Worm (Caenorhabditis elegans) whole organism, young adult: ENCODE results near the gene Y62E10A.13.

Experiments
- B0019.2 ChIP-seq: fragments of 200-800 bp; sonication (Bioruptor generic); conservative IDR thresholded peaks from 2 replicates; pipeline ENCODE4 v1.3.6; 2022; ENCODE audit warnings: missing genetic modification reagents, missing genetic modification characterization, missing compliant biosample characterization
- C17E4.6 ChIP-seq: fragments of 200-800 bp; sonication (Bioruptor generic); IDR thresholded peaks from 2 replicates; pipeline ENCODE4 v1.3.6; 2022; ENCODE audit warnings: missing genetic modification reagents, missing genetic modification characterization, missing compliant biosample characterization
- D2030.7 ChIP-seq: fragments of 200-800 bp; sonication (Bioruptor generic); IDR thresholded peaks from 2 replicates; pipeline ENCODE4 v1.3.6; 2022; ENCODE audit warnings: missing genetic modification reagents, missing genetic modification characterization, missing compliant biosample characterization
- F33H1.4 ChIP-seq: fragments of 200-800 bp; sonication (Bioruptor generic); IDR thresholded peaks from 2 replicates; pipeline ENCODE4 v1.3.6; 2022; ENCODE audit warnings: missing genetic modification reagents, missing genetic modification characterization, missing compliant biosample characterization
- F37B4.10 ChIP-seq: fragments of 200-800 bp; sonication (Bioruptor generic); IDR thresholded peaks from 2 replicates; pipeline ENCODE4 v1.3.6; 2022; ENCODE audit warnings: missing genetic modification characterization, missing compliant biosample characterization
- F39B2.1 ChIP-seq: fragments of 200-800 bp; sonication (Bioruptor generic); IDR thresholded peaks from 2 replicates; pipeline ENCODE4 v1.3.6; 2022; ENCODE audit warnings: missing genetic modification reagents, missing genetic modification characterization, missing compliant biosample characterization
- F57A8.1 ChIP-seq: fragments of 200-800 bp; sonication (Bioruptor generic); optimal IDR thresholded peaks from 2 replicates; lab custom pipeline; 2018; ENCODE audit warnings: mild to moderate bottlenecking, missing genetic modification characterization, moderate library complexity, missing compliant biosample characterization
- K12H6.12 ChIP-seq: fragments of 200-800 bp; sonication (Bioruptor generic); optimal IDR thresholded peaks from 2 replicates; lab custom pipeline; 2018; ENCODE audit warnings: mild to moderate bottlenecking, missing genetic modification characterization, missing compliant biosample characterization
- T26A5.8 ChIP-seq: sonication (generic microtip); optimal IDR thresholded peaks from 2 replicates; lab custom pipeline; 2016; ENCODE audit warnings: missing genetic modification characterization, missing compliant biosample characterization
- Y53F4B.3 ChIP-seq: fragments of 200-800 bp; sonication (Bioruptor generic); IDR thresholded peaks from 2 replicates; pipeline ENCODE4 v1.3.6; 2022; ENCODE audit warnings: missing genetic modification reagents, missing genetic modification characterization, missing compliant biosample characterization
- Y53G8AR.9 ChIP-seq: fragments of 200-800 bp; sonication (Bioruptor generic); conservative IDR thresholded peaks from 2 replicates; pipeline ENCODE4 v1.3.6; 2022; ENCODE audit warnings: missing genetic modification reagents, missing genetic modification characterization, missing compliant biosample characterization
- Y56A3A.18 ChIP-seq: fragments of 200-800 bp; sonication (Bioruptor generic); IDR thresholded peaks from 2 replicates; pipeline ENCODE4 v1.3.6; 2022; ENCODE audit warnings: missing genetic modification reagents, missing genetic modification characterization, missing compliant biosample characterization
- ama-1 ChIP-seq, 3 experiments: fragments of 150-350 bp in 1 of 3; sonication (generic microtip) in 2 of 3; optimal IDR thresholded peaks; 2 replicates each; lab custom pipeline; 2014 to 2018; ENCODE audit warnings: missing biosample characterization in 2 of 3, missing genetic modification characterization in 2 of 3, missing genetic modification reagents in 2 of 3
- aptf-2 ChIP-seq: fragments of 200-800 bp; sonication (Bioruptor generic); conservative IDR thresholded peaks from 2 replicates; pipeline ENCODE4 v1.3.6; 2022; ENCODE audit warnings: missing genetic modification reagents, missing genetic modification characterization, missing compliant biosample characterization
- atf-7 ChIP-seq: sonication (generic microtip); optimal IDR thresholded peaks from 2 replicates; lab custom pipeline; 2017; ENCODE audit warnings: mild to moderate bottlenecking, missing genetic modification characterization, missing compliant biosample characterization
- athp-1 ChIP-seq: sonication (generic microtip); optimal IDR thresholded peaks from 2 replicates; lab custom pipeline; 2017; ENCODE audit warnings: mild to moderate bottlenecking, missing genetic modification characterization, missing compliant biosample characterization
- attf-5 ChIP-seq: fragments of 200-800 bp; sonication (Bioruptor generic); optimal IDR thresholded peaks from 2 replicates; lab custom pipeline; 2018; ENCODE audit warnings: mild to moderate bottlenecking, missing genetic modification characterization, missing compliant biosample characterization
- attf-6 ChIP-seq: fragments of 200-800 bp; sonication (Bioruptor generic); IDR thresholded peaks from 2 replicates; pipeline ENCODE4 v1.3.6; 2022; ENCODE audit warnings: missing genetic modification reagents, missing genetic modification characterization, missing compliant biosample characterization
- ccch-3 ChIP-seq: fragments of 200-800 bp; sonication (Bioruptor generic); optimal IDR thresholded peaks from 2 replicates; lab custom pipeline; 2018; ENCODE audit warnings: mild to moderate bottlenecking, missing genetic modification characterization, missing compliant biosample characterization
- cebp-2 ChIP-seq: fragments of 200-800 bp; sonication (Bioruptor generic); IDR thresholded peaks from 2 replicates; pipeline ENCODE4 v1.3.6; 2022; ENCODE audit warnings: missing genetic modification characterization, missing compliant biosample characterization
- ceh-100 ChIP-seq: fragments of 200-800 bp; sonication (Bioruptor generic); IDR thresholded peaks from 2 replicates; pipeline ENCODE4 v1.3.6; 2022; ENCODE audit warnings: missing genetic modification reagents, missing genetic modification characterization, missing compliant biosample characterization
- dox-1 ChIP-seq: fragments of 200-800 bp; sonication (Bioruptor generic); IDR thresholded peaks from 2 replicates; pipeline ENCODE4 v1.3.6; 2022; ENCODE audit warnings: missing genetic modification reagents, missing genetic modification characterization, missing compliant biosample characterization
- dpff-1 ChIP-seq: sonication (generic microtip); optimal IDR thresholded peaks from 2 replicates; lab custom pipeline; 2017; ENCODE audit warnings: mild to moderate bottlenecking, missing genetic modification characterization, missing compliant biosample characterization
- egl-18 ChIP-seq: fragments of 200-800 bp; sonication (Bioruptor generic); IDR thresholded peaks from 2 replicates; pipeline ENCODE4 v1.3.6; 2022; ENCODE audit warnings: missing genetic modification reagents, missing genetic modification characterization, missing compliant biosample characterization
- egrh-3 ChIP-seq: fragments of 200-800 bp; sonication (Bioruptor generic); IDR thresholded peaks from 2 replicates; pipeline ENCODE4 v1.3.6; 2022; ENCODE audit warnings: missing genetic modification reagents, missing genetic modification characterization, missing compliant biosample characterization
- ets-4 ChIP-seq: fragments of 200-800 bp; sonication (Bioruptor generic); optimal IDR thresholded peaks from 2 replicates; lab custom pipeline; 2018; ENCODE audit warnings: mild to moderate bottlenecking, missing genetic modification characterization, missing compliant biosample characterization
- fkh-3 ChIP-seq: sonication (generic microtip); optimal IDR thresholded peaks from 2 replicates; lab custom pipeline; 2016; ENCODE audit warnings: mild to moderate bottlenecking, missing genetic modification characterization, missing compliant biosample characterization
- him-1 ChIP-seq: sonication (generic microtip); optimal IDR thresholded peaks from 2 replicates; lab custom pipeline; 2016; ENCODE audit warnings: missing genotype, missing genetic modification reagents, missing genetic modification characterization, missing compliant biosample characterization
- hmg-1.2 ChIP-seq: fragments of 200-800 bp; sonication (Bioruptor generic); IDR thresholded peaks from 2 replicates; pipeline ENCODE4 v1.3.6; 2022; ENCODE audit warnings: missing genetic modification reagents, missing genetic modification characterization, missing compliant biosample characterization
- hsf-1 ChIP-seq: fragments of 200-800 bp; sonication (Bioruptor generic); IDR thresholded peaks from 2 replicates; pipeline ENCODE4 v1.3.6; 2022; ENCODE audit warnings: missing genetic modification reagents, missing genetic modification characterization, missing compliant biosample characterization
- lag-1 ChIP-seq: fragments of 200-800 bp; sonication (Bioruptor generic); IDR thresholded peaks from 2 replicates; pipeline ENCODE4 v1.3.6; 2022; ENCODE audit warnings: missing genetic modification reagents, missing genetic modification characterization, missing compliant biosample characterization
- let-526 ChIP-seq: fragments of 200-800 bp; sonication (Bioruptor generic); IDR thresholded peaks from 2 replicates; pipeline ENCODE4 v1.3.6; 2022; ENCODE audit warnings: missing genetic modification reagents, missing genetic modification characterization, missing compliant biosample characterization
- lin-35 ChIP-seq, 3 experiments: fragments of 150-350 bp in 2 of 3; sonication (generic microtip) in 1 of 3; optimal IDR thresholded peaks; 2 replicates each; lab custom pipeline; 2014 to 2018; ENCODE audit warnings: missing biosample characterization in 3 of 3, missing genetic modification characterization in 3 of 3, missing genetic modification reagents in 3 of 3
- lsy-27 ChIP-seq: sonication (generic microtip); optimal IDR thresholded peaks from 2 replicates; lab custom pipeline; 2017; ENCODE audit warnings: missing genetic modification characterization, mild to moderate bottlenecking, missing compliant biosample characterization, antibody characterized with exemption, missing genotype, borderline replicate concordance; ENCODE audit not compliant: insufficient read depth
- madf-8 ChIP-seq: fragments of 200-800 bp; sonication (Bioruptor generic); conservative IDR thresholded peaks from 2 replicates; pipeline ENCODE4 v1.3.6; 2022; ENCODE audit warnings: missing genetic modification reagents, missing genetic modification characterization, missing compliant biosample characterization
- mcd-1 ChIP-seq: fragments of 200-800 bp; sonication (Bioruptor generic); IDR thresholded peaks from 2 replicates; pipeline ENCODE4 v1.3.6; 2022; ENCODE audit warnings: missing genetic modification reagents, missing genetic modification characterization, missing compliant biosample characterization
- mel-28 ChIP-seq: sonication (generic microtip); optimal IDR thresholded peaks from 2 replicates; lab custom pipeline; 2016; ENCODE audit warnings: borderline replicate concordance, mild to moderate bottlenecking, missing genetic modification characterization, missing compliant biosample characterization
- mxl-1 ChIP-seq: sonication (generic microtip); optimal IDR thresholded peaks from 2 replicates; lab custom pipeline; 2016; ENCODE audit warnings: missing genetic modification characterization, missing compliant biosample characterization
- nfya-2 ChIP-seq: fragments of 200-800 bp; sonication (Bioruptor generic); IDR thresholded peaks from 2 replicates; pipeline ENCODE4 v1.3.6; 2022; ENCODE audit warnings: missing genetic modification reagents, missing genetic modification characterization, missing compliant biosample characterization
- nhr-90 ChIP-seq: sonication (generic microtip); optimal IDR thresholded peaks from 2 replicates; lab custom pipeline; 2016; ENCODE audit warnings: missing genotype, mild to moderate bottlenecking, missing genetic modification characterization, missing compliant biosample characterization
- rec-8 ChIP-seq, 2 experiments: sonication (generic microtip); optimal IDR thresholded peaks; 2 replicates each; lab custom pipeline; 2016; ENCODE audit warnings: mild to moderate bottlenecking in 2 of 2, missing genetic modification characterization in 2 of 2, missing genetic modification reagents in 2 of 2, missing genotype in 2 of 2, missing biosample characterization in 1 of 2, missing compliant biosample characterization in 1 of 2, moderate library complexity in 1 of 2
- sdz-38 ChIP-seq: sonication (generic microtip); optimal IDR thresholded peaks from 2 replicates; lab custom pipeline; 2016; ENCODE audit warnings: missing genotype, missing genetic modification characterization, missing compliant biosample characterization
- sea-2 ChIP-seq: fragments of 200-800 bp; sonication (Bioruptor generic); IDR thresholded peaks from 2 replicates; pipeline ENCODE4 v1.3.6; 2022; ENCODE audit warnings: missing genetic modification characterization, missing compliant biosample characterization
- tbx-9 ChIP-seq: sonication (generic microtip); optimal IDR thresholded peaks from 2 replicates; lab custom pipeline; 2016; ENCODE audit warnings: borderline replicate concordance, missing genetic modification characterization, inconsistent platforms, missing compliant biosample characterization
- ztf-18 ChIP-seq: sonication (generic microtip); optimal IDR thresholded peaks from 2 replicates; lab custom pipeline; 2016; ENCODE audit warnings: missing genotype, mild to moderate bottlenecking, missing genetic modification characterization, missing compliant biosample characterization
- ztf-22 ChIP-seq: fragments of 200-800 bp; sonication (Bioruptor generic); optimal IDR thresholded peaks from 2 replicates; lab custom pipeline; 2018; ENCODE audit warnings: mild to moderate bottlenecking, missing genetic modification characterization, moderate library complexity, missing compliant biosample characterization
- ztf-25 ChIP-seq: fragments of 200-800 bp; sonication (Bioruptor generic); IDR thresholded peaks from 2 replicates; pipeline ENCODE4 v1.3.6; 2022; ENCODE audit warnings: missing genetic modification reagents, missing genetic modification characterization, missing compliant biosample characterization

The Y62E10A.13 gene

ce11 chrIV:13369120-13369842, 29.6 kb downstream of the Y62E10A.13 start, which contains the start of gene agt-1 (continued):
- no peak for TF ChIP-seq let-526 (GFP tag; lab: Robert Waterston, UW)
- TF ChIP-seq hsf-1 (GFP tag; lab: Robert Waterston, UW) = peak; percentile 56
- TF ChIP-seq F57A8.1 = no peak
- peak; percentile 29 for TF ChIP-seq athp-1 (tag; lab: Kevin White, UChicago)
- peak; percentile 41 for TF ChIP-seq T26A5.8
- no peak for TF ChIP-seq tbx-9 (tag; lab: Kevin White, UChicago)
- no peak for TF ChIP-seq C17E4.6 (GFP tag; lab: Robert Waterston, UW)
- no peak for TF ChIP-seq ztf-22 (GFP tag; lab: Kevin White, UChicago)
- no peak for TF ChIP-seq nhr-90 (tag; lab: Kevin White, UChicago)
- no peak for TF ChIP-seq egl-18
- TF ChIP-seq ztf-18 (tag; lab: Kevin White, UChicago) = no peak
- no peak for TF ChIP-seq F39B2.1 (GFP tag; lab: Robert Waterston, UW)
- TF ChIP-seq attf-6 (GFP tag; lab: Robert Waterston, UW) = peak; percentile 89
- TF ChIP-seq Y56A3A.18 = peak; percentile 69
- no peak for TF ChIP-seq D2030.7 (GFP tag; lab: Robert Waterston, UW)
- 0 out of 2 replicates have a peak, but pooled peaks have one; percentile 74 for TF ChIP-seq Y53G8AR.9 (GFP tag; lab: Robert Waterston, UW)
- no peak for TF ChIP-seq ama-1 (optimal IDR thresholded peaks at IDR 0.05; lab: Kevin White, UChicago)
- peak in 1 of 2 experiments; percentile 60 for TF ChIP-seq ama-1 (GFP tag; optimal IDR thresholded peaks at IDR 0.05; lab: Kevin White, UChicago)
- TF ChIP-seq F33H1.4 (GFP tag; lab: Robert Waterston, UW) = peak; percentile 47
- TF ChIP-seq hmg-1.2 (GFP tag; lab: Robert Waterston, UW) = no peak
- TF ChIP-seq ztf-25 = no peak
- no peak for TF ChIP-seq F37B4.10 (GFP tag; lab: Robert Waterston, UW)
- TF ChIP-seq mxl-1 (tag; lab: Kevin White, UChicago) = no peak
- no peak for TF ChIP-seq nfya-2 (GFP tag; lab: Robert Waterston, UW)
- no peak for TF ChIP-seq aptf-2 (GFP tag; lab: Robert Waterston, UW)
- TF ChIP-seq sea-2 (GFP tag; lab: Robert Waterston, UW) = no peak
- no peak for TF ChIP-seq ceh-100 (GFP tag; lab: Robert Waterston, UW)
- TF ChIP-seq ets-4 (GFP tag; lab: Kevin White, UChicago) = no peak
- no peak for TF ChIP-seq lsy-27
- TF ChIP-seq mcd-1 (GFP tag; lab: Robert Waterston, UW) = peak; percentile 53; the same call in 1 of the 2 replicates
- TF ChIP-seq rec-8 (tag; optimal IDR thresholded peaks at IDR 0.05; lab: Kevin White, UChicago) = no peak
- TF ChIP-seq sdz-38 (tag; lab: Kevin White, UChicago) = no peak
- TF ChIP-seq lag-1 (GFP tag; lab: Robert Waterston, UW) = no peak
- peak; percentile 92 for TF ChIP-seq egrh-3 (GFP tag; lab: Robert Waterston, UW)
- no peak for TF ChIP-seq attf-5 (GFP tag; lab: Kevin White, UChicago)
- TF ChIP-seq fkh-3 (tag; lab: Kevin White, UChicago) = no peak
- no peak for TF ChIP-seq B0019.2 (GFP tag; lab: Robert Waterston, UW)
- TF ChIP-seq K12H6.12 (tag; lab: Kevin White, UChicago) = no peak
- TF ChIP-seq dox-1 (GFP tag; lab: Robert Waterston, UW) = no peak
- TF ChIP-seq cebp-2 (GFP tag; lab: Robert Waterston, UW) = peak; percentile 89
- no peak for TF ChIP-seq madf-8
- no peak for TF ChIP-seq mel-28
- no peak for TF ChIP-seq atf-7 (tag; lab: Kevin White, UChicago)
- TF ChIP-seq ccch-3 (GFP tag; lab: Kevin White, UChicago) = no peak
- no peak for TF ChIP-seq Y53F4B.3 (GFP tag; lab: Robert Waterston, UW)
- TF ChIP-seq dpff-1 (tag; lab: Kevin White, UChicago) = no peak
- TF ChIP-seq him-1 (tag; lab: Kevin White, UChicago) = no peak
- TF ChIP-seq lin-35 (GFP tag; optimal IDR thresholded peaks at IDR 0.05; lab: Kevin White, UChicago) = no peak
